Worm (Caenorhabditis elegans) whole organism, L2 larva: ENCODE data around the gene cas-1.

Experiments used
- ama-1 ChIP-seq: fragments of 150-350 bp; optimal IDR thresholded peaks from 2 replicates; lab custom pipeline; 2018; ENCODE audit warnings: inconsistent platforms
- nhr-237 ChIP-seq: fragments of 150-350 bp; optimal IDR thresholded peaks from 2 replicates; lab custom pipeline; 2014; ENCODE audit warnings: missing biosample characterization, missing genetic modification characterization
- nhr-6 ChIP-seq: fragments of 150-350 bp; optimal IDR thresholded peaks from 2 replicates; lab custom pipeline; 2014; ENCODE audit warnings: missing biosample characterization, missing genetic modification characterization
- peb-1 ChIP-seq: fragments of 150-350 bp; optimal IDR thresholded peaks from 2 replicates; lab custom pipeline; 2014; ENCODE audit warnings: missing biosample characterization, missing genetic modification characterization
- snpc-4 ChIP-seq: fragments of 150-350 bp; optimal IDR thresholded peaks from 2 replicates; lab custom pipeline; 2014; ENCODE audit warnings: missing biosample characterization, missing genetic modification characterization

- TF ChIP-seq nhr-237 (tag; lab: Kevin White, UChicago) (no peak), snpc-4 (tag; lab: Kevin White, UChicago) (no peak), ama-1 (lab: Kevin White, UChicago) (no peak), nhr-6 (tag; lab: Kevin White, UChicago) (no peak), peb-1 (tag; lab: Kevin White, UChicago) (no peak)
Measured at ce11 chrX:16793470-16793869, 20.0 kb downstream of the cas-1 start.
